Fruit fly (Drosophila melanogaster) whole organism, embryonic: ENCODE measurements around the gene CG13838.

Source experiments
- Bdp1 ChIP-seq: fragments of 200-800 bp; sonication (Bioruptor generic); optimal IDR thresholded peaks from 3 replicates; lab custom pipeline; 2016; ENCODE audit warnings: missing biosample characterization, missing genetic modification characterization
- Blimp-1 ChIP-seq: fragments of 200-800 bp; sonication (Bioruptor generic); optimal IDR thresholded peaks from 3 replicates; lab custom pipeline; 2018; ENCODE audit warnings: missing biosample characterization, missing genetic modification characterization, mild to moderate bottlenecking, moderate library complexity, missing genetic modification reagents
- CG10267 ChIP-seq: fragments of 200-800 bp; sonication (Bioruptor generic); optimal IDR thresholded peaks from 2 replicates; lab custom pipeline; 2018; ENCODE audit warnings: missing biosample characterization, mild to moderate bottlenecking, missing genetic modification characterization, moderate library complexity
- CG10565 ChIP-seq: fragments of 200-800 bp; sonication (Bioruptor generic); optimal IDR thresholded peaks from 3 replicates; lab custom pipeline; 2016; ENCODE audit warnings: missing biosample characterization, mild to moderate bottlenecking, missing genetic modification characterization
- CG11247 ChIP-seq: fragments of 200-800 bp; sonication (Bioruptor generic); IDR thresholded peaks from 2 replicates; pipeline ENCODE4 v1.3.6; 2022; ENCODE audit warnings: missing biosample characterization, missing genetic modification characterization
- CG11723 ChIP-seq: fragments of 200-800 bp; sonication (Bioruptor generic); optimal IDR thresholded peaks from 2 replicates; lab custom pipeline; 2017; ENCODE audit warnings: missing biosample characterization, mild to moderate bottlenecking, missing genetic modification characterization
- CG12071 ChIP-seq: fragments of 200-800 bp; sonication (Bioruptor generic); optimal IDR thresholded peaks from 3 replicates; lab custom pipeline; 2018; ENCODE audit warnings: missing biosample characterization, mild to moderate bottlenecking, missing genetic modification characterization
- CG15011 ChIP-seq: fragments of 200-800 bp; sonication (Bioruptor generic); optimal IDR thresholded peaks from 3 replicates; lab custom pipeline; 2018; ENCODE audit warnings: missing biosample characterization, mild to moderate bottlenecking, missing genetic modification characterization
- CG1602 ChIP-seq: fragments of 200-800 bp; sonication (Bioruptor generic); optimal IDR thresholded peaks from 3 replicates; lab custom pipeline; 2016; ENCODE audit warnings: missing biosample characterization, missing genetic modification characterization
- CG18262 ChIP-seq: fragments of 200-800 bp; optimal IDR thresholded peaks from 3 replicates; lab custom pipeline; 2019; ENCODE audit warnings: missing biosample characterization, mild to moderate bottlenecking, missing genetic modification characterization, moderate library complexity
- CG18619 ChIP-seq: fragments of 200-800 bp; sonication (Bioruptor generic); optimal IDR thresholded peaks from 3 replicates; lab custom pipeline; 2017; ENCODE audit warnings: missing biosample characterization, mild to moderate bottlenecking, missing genetic modification characterization
- CG3163 ChIP-seq: fragments of 200-800 bp; sonication (Bioruptor generic); optimal IDR thresholded peaks from 3 replicates; lab custom pipeline; 2016; ENCODE audit warnings: missing biosample characterization, missing genetic modification characterization
- CG32532 ChIP-seq: fragments of 200-800 bp; sonication (Bioruptor generic); IDR thresholded peaks from 2 replicates; pipeline ENCODE4 v1.3.6; 2022; ENCODE audit warnings: missing biosample characterization, missing genetic modification characterization
- CG34422 ChIP-seq: fragments of 200-800 bp; sonication (Bioruptor generic); IDR thresholded peaks from 3 replicates; pipeline ENCODE4 v1.3.6; 2022; ENCODE audit warnings: missing biosample characterization, missing genetic modification characterization
- CG6272 ChIP-seq: fragments of 200-800 bp; sonication (Bioruptor generic); IDR thresholded peaks from 2 replicates; pipeline ENCODE4 v1.3.6; 2022; ENCODE audit warnings: missing biosample characterization, missing genetic modification characterization
- CG7928 ChIP-seq: fragments of 200-800 bp; sonication (Bioruptor generic); optimal IDR thresholded peaks from 2 replicates; lab custom pipeline; 2017; ENCODE audit warnings: missing biosample characterization, mild to moderate bottlenecking, missing genetic modification characterization
- CTCF ChIP-seq: fragments of 200-800 bp; sonication (Bioruptor generic); optimal IDR thresholded peaks from 2 replicates; lab custom pipeline; 2017; ENCODE audit warnings: missing biosample characterization, mild to moderate bottlenecking, missing genetic modification characterization, moderate library complexity
- Deaf1 ChIP-seq: fragments of 200-800 bp; optimal IDR thresholded peaks from 3 replicates; lab custom pipeline; 2019; ENCODE audit warnings: missing biosample characterization, mild to moderate bottlenecking, missing genetic modification characterization, moderate library complexity
- HLH3B ChIP-seq: fragments of 200-800 bp; sonication (Bioruptor generic); IDR thresholded peaks from 2 replicates; pipeline ENCODE4 v1.3.6; 2022; ENCODE audit warnings: missing biosample characterization, missing genetic modification characterization
- HmgZ ChIP-seq: fragments of 200-800 bp; sonication (Bioruptor generic); optimal IDR thresholded peaks from 2 replicates; lab custom pipeline; 2018; ENCODE audit warnings: missing biosample characterization, mild to moderate bottlenecking, missing genetic modification characterization
- Hr78 ChIP-seq, 2 experiments: fragments of 200-800 bp in 1 of 2; fragments of >200 bp in 1 of 2; sonication (Bioruptor generic) in 1 of 2; optimal IDR thresholded peaks; 2 replicates each; lab custom pipeline; 2017 to 2019; ENCODE audit warnings: missing biosample characterization in 2 of 2, missing genetic modification characterization in 2 of 2, mild to moderate bottlenecking in 1 of 2, moderate library complexity in 1 of 2
- Hsf ChIP-seq: fragments of 200-800 bp; sonication (Bioruptor generic); optimal IDR thresholded peaks from 3 replicates; lab custom pipeline; 2016; ENCODE audit warnings: missing biosample characterization, missing genetic modification characterization
- Med ChIP-seq: fragments of 200-800 bp; sonication (Bioruptor generic); peaks from one replicate; lab custom pipeline; 2016; ENCODE audit warnings: missing biosample characterization, missing genetic modification characterization, mild to moderate bottlenecking, inconsistent platforms, moderate library complexity
- Oaz ChIP-seq: fragments of 200-800 bp; sonication (Bioruptor generic); IDR thresholded peaks from 2 replicates; pipeline ENCODE4 v1.3.6; 2022; ENCODE audit warnings: missing biosample characterization, missing genetic modification characterization
- Optix ChIP-seq: fragments of 200-800 bp; sonication (Bioruptor generic); IDR thresholded peaks from 3 replicates; pipeline ENCODE4 v1.3.6; 2022; ENCODE audit warnings: missing biosample characterization, missing genetic modification characterization
- PHDP ChIP-seq: fragments of 200-800 bp; sonication (Bioruptor generic); optimal IDR thresholded peaks from 3 replicates; lab custom pipeline; 2018; ENCODE audit warnings: missing biosample characterization, mild to moderate bottlenecking, missing genetic modification characterization, moderate library complexity
- Sox102F ChIP-seq: fragments of 200-800 bp; sonication (Bioruptor generic); optimal IDR thresholded peaks from 2 replicates; lab custom pipeline; 2018; ENCODE audit warnings: missing biosample characterization, mild to moderate bottlenecking, missing genetic modification characterization, moderate library complexity
- Stat92E ChIP-seq, 3 experiments: fragments of >200 bp in 2 of 3; fragments of 200-800 bp in 1 of 3; sonication (Bioruptor generic) in 1 of 3; optimal IDR thresholded peaks; 2 replicates each; lab custom pipeline; 2017 to 2019; ENCODE audit warnings: missing biosample characterization in 3 of 3, missing genetic modification characterization in 3 of 3, mild to moderate bottlenecking in 1 of 3, moderate library complexity in 1 of 3
- Vsx1 ChIP-seq: fragments of 200-800 bp; sonication (Bioruptor generic); optimal IDR thresholded peaks from 2 replicates; lab custom pipeline; 2017; ENCODE audit warnings: missing biosample characterization, mild to moderate bottlenecking, missing genetic modification characterization, missing genetic modification reagents
- btn ChIP-seq: fragments of 200-800 bp; sonication (Bioruptor generic); optimal IDR thresholded peaks from 2 replicates; lab custom pipeline; 2016; ENCODE audit warnings: missing biosample characterization, missing genetic modification characterization
- dysf ChIP-seq: fragments of 200-800 bp; sonication (Bioruptor generic); IDR thresholded peaks from 3 replicates; pipeline ENCODE4 v1.3.6; 2022; ENCODE audit warnings: missing biosample characterization, missing genetic modification characterization
- eve ChIP-seq, 2 experiments: fragments of >200 bp; optimal IDR thresholded peaks; 2 replicates each; lab custom pipeline; 2017; ENCODE audit warnings: missing biosample characterization in 2 of 2, missing genetic modification characterization in 2 of 2
- ind ChIP-seq: fragments of 200-800 bp; sonication (Bioruptor generic); optimal IDR thresholded peaks from 3 replicates; lab custom pipeline; 2016; ENCODE audit warnings: missing biosample characterization, missing genetic modification characterization
- ken ChIP-seq: fragments of 200-800 bp; sonication (Bioruptor generic); IDR thresholded peaks from 3 replicates; pipeline ENCODE4 v1.3.6; 2022; ENCODE audit warnings: missing biosample characterization, missing genetic modification characterization
- kni ChIP-seq: fragments of 200-800 bp; sonication (Bioruptor generic); optimal IDR thresholded peaks from 3 replicates; lab custom pipeline; 2017; ENCODE audit warnings: mild to moderate bottlenecking, missing biosample characterization, missing genetic modification reagents, missing genetic modification characterization
- lbe ChIP-seq: fragments of 200-800 bp; sonication (Bioruptor generic); optimal IDR thresholded peaks from 2 replicates; lab custom pipeline; 2016; ENCODE audit warnings: missing biosample characterization, mild to moderate bottlenecking, missing genetic modification characterization
- nmo ChIP-seq: fragments of 200-800 bp; sonication (Bioruptor generic); optimal IDR thresholded peaks from 2 replicates; lab custom pipeline; 2018; ENCODE audit warnings: missing biosample characterization, mild to moderate bottlenecking, missing genetic modification characterization, moderate library complexity
- nom ChIP-seq: fragments of 200-800 bp; sonication (Bioruptor generic); optimal IDR thresholded peaks from 2 replicates; lab custom pipeline; 2017; ENCODE audit warnings: missing biosample characterization, missing genetic modification characterization, mild to moderate bottlenecking, moderate library complexity, missing genetic modification reagents
- oc ChIP-seq: fragments of 200-800 bp; sonication (Bioruptor generic); optimal IDR thresholded peaks from 2 replicates; lab custom pipeline; 2018; ENCODE audit warnings: missing biosample characterization, mild to moderate bottlenecking, missing genetic modification characterization, moderate library complexity
- onecut ChIP-seq: fragments of 200-800 bp; sonication (Bioruptor generic); IDR thresholded peaks from 2 replicates; pipeline ENCODE4 v1.3.6; 2022; ENCODE audit warnings: missing biosample characterization, missing genetic modification characterization
- p53 ChIP-seq: fragments of 200-800 bp; sonication (Bioruptor generic); optimal IDR thresholded peaks from 2 replicates; lab custom pipeline; 2016; ENCODE audit warnings: missing biosample characterization, missing genetic modification characterization
- scrt ChIP-seq: fragments of 200-800 bp; sonication (Bioruptor generic); optimal IDR thresholded peaks from 2 replicates; lab custom pipeline; 2018; ENCODE audit warnings: missing biosample characterization, mild to moderate bottlenecking, missing genetic modification characterization, moderate library complexity
- slou ChIP-seq: fragments of 200-800 bp; sonication (Bioruptor generic); optimal IDR thresholded peaks from 3 replicates; lab custom pipeline; 2016; ENCODE audit warnings: missing biosample characterization, missing genetic modification characterization
- sna ChIP-seq: fragments of 200-800 bp; sonication (Bioruptor generic); IDR thresholded peaks from 2 replicates; pipeline ENCODE4 v1.3.6; 2022; ENCODE audit warnings: missing biosample characterization, missing genetic modification characterization; ENCODE audit not compliant: partially characterized antibody
- tin ChIP-seq: fragments of 200-800 bp; sonication (Bioruptor generic); optimal IDR thresholded peaks from 3 replicates; lab custom pipeline; 2016; ENCODE audit warnings: missing biosample characterization, missing genetic modification characterization
- z ChIP-seq: fragments of 200-800 bp; sonication (Bioruptor generic); IDR thresholded peaks from 3 replicates; pipeline ENCODE4 v1.3.6; 2022; ENCODE audit warnings: missing biosample characterization, missing genetic modification characterization

CG13838 gene

DNA sequence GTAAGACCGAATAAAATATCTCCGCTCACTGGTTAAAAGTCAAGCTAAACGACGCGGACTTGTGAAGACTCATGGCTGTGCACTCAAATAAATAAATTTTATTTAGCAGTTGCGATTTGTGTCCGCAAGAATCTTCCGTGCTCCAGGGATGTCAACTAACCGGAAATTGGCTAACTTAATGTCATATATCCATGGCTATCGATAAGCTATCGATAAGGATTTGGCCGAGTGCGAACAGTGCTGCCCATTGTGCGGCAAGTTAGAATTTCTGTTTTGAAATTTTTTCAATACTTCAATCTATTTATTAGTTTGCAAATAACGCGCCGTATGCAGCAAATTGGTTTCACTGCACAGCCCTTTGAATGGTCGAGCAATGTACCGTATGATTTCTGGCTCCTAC lies 11.9 kb downstream of the CG13838 start, which contains the start of gene p53 (continued):
- TF ChIP-seq CG11247 (GFP tag; lab: Robert Waterston, UW) (peak; percentile 87), CG18619 (GFP tag; lab: Kevin White, UChicago) (peak; percentile 85), scrt (GFP tag; lab: Kevin White, UChicago) (peak; percentile 70), sna (GFP tag; lab: Robert Waterston, UW) (peak; percentile 61; the same call in 1 of the 2 replicates), CG34422 (GFP tag; lab: Robert Waterston, UW) (peak; percentile 68; the same call in 2 of the 3 replicates), btn (peak; percentile 68), Stat92E (GFP tag; optimal IDR thresholded peaks at IDR 0.05; lab: Kevin White, UChicago) (no peak), slou (GFP tag; lab: Kevin White, UChicago) (peak; percentile 49), nmo (peak; percentile 67), Oaz (GFP tag; lab: Robert Waterston, UW) (0 out of 2 replicates have a peak, but pooled peaks have one; percentile 36), CG10565 (no peak), Optix (GFP tag; lab: Robert Waterston, UW) (peak; percentile 47; the same call in 1 of the 3 replicates), kni (GFP tag; lab: Kevin White, UChicago) (peak; percentile 26), nom (GFP tag; lab: Kevin White, UChicago) (no peak), PHDP (tag; lab: Kevin White, UChicago) (peak; percentile 79), Blimp-1 (GFP tag; lab: Kevin White, UChicago) (peak; percentile 41), HLH3B (GFP tag; lab: Robert Waterston, UW) (peak; percentile 76), CTCF (peak; percentile 54), Hsf (peak; percentile 83), CG32532 (GFP tag; lab: Robert Waterston, UW) (peak; percentile 80), Bdp1 (GFP tag; lab: Kevin White, UChicago) (peak; percentile 41), Vsx1 (GFP tag; lab: Kevin White, UChicago) (peak; percentile 81), Hr78 (GFP tag; optimal IDR thresholded peaks at IDR 0.05; lab: Kevin White, UChicago) (no peak), ind (GFP tag; lab: Kevin White, UChicago) (peak; percentile 33), oc (tag; lab: Kevin White, UChicago) (no peak), onecut (peak; percentile 74), tin (GFP tag; lab: Kevin White, UChicago) (peak; percentile 66), CG10267 (peak; percentile 64), ken (GFP tag; lab: Robert Waterston, UW) (peak; percentile 62; the same call in 2 of the 3 replicates), HmgZ (tag; lab: Kevin White, UChicago) (peak; percentile 66), Sox102F (GFP tag; lab: Kevin White, UChicago) (peak; percentile 30), CG1602 (GFP tag; lab: Kevin White, UChicago) (peak; percentile 2), CG18262 (tag; lab: Kevin White, UChicago) (peak; percentile 60), CG11723 (GFP tag; lab: Kevin White, UChicago) (peak; percentile 61), Med (peak; percentile 98), dysf (peak; percentile 74; the same call in 2 of the 3 replicates), Deaf1 (tag; lab: Kevin White, UChicago) (peak; percentile 28), p53 (GFP tag; lab: Kevin White, UChicago) (peak; percentile 48), z (GFP tag; lab: Robert Waterston, UW) (no peak), CG6272 (peak; percentile 54), CG3163 (peak; percentile 54), CG12071 (GFP tag; lab: Kevin White, UChicago) (peak; percentile 82), eve (GFP tag; optimal IDR thresholded peaks at IDR 0.05; lab: Kevin White, UChicago) (no peak), CG15011 (GFP tag; lab: Kevin White, UChicago) (peak; percentile 76), lbe (GFP tag; lab: Kevin White, UChicago) (peak; percentile 29), CG7928 (GFP tag; lab: Kevin White, UChicago) (peak; percentile 84)
- TF ChIP-seq, all 482 proteins: peak for 382
